Worm (Caenorhabditis elegans) whole organism, L2 larva: Measurements from ENCODE around the gene T05C7.8.
"Not testable (repeated sequence)": the region's sequence is repeated elsewhere in the genome, so short reads cannot be mapped to it uniquely, and the experiment has no call there.

ENCODE experiments used
- C34F6.9 ChIP-seq: fragments of 150-350 bp; optimal IDR thresholded peaks from 2 replicates; lab custom pipeline; 2014; ENCODE audit warnings: missing biosample characterization, missing genetic modification characterization
- F13H6.1 ChIP-seq: sonication (generic microtip); optimal IDR thresholded peaks from 2 replicates; lab custom pipeline; 2016; ENCODE audit warnings: missing genetic modification characterization, missing compliant biosample characterization
- Y55F3AM.14 ChIP-seq: fragments of 200-800 bp; sonication (Bioruptor generic); optimal IDR thresholded peaks from 2 replicates; lab custom pipeline; 2018; ENCODE audit warnings: mild to moderate bottlenecking, missing genetic modification characterization, missing compliant biosample characterization
- ZK546.5 ChIP-seq: sonication (generic microtip); optimal IDR thresholded peaks from 2 replicates; lab custom pipeline; 2017; ENCODE audit warnings: missing biosample characterization, missing genetic modification characterization
- aly-2 ChIP-seq: fragments of 150-350 bp; optimal IDR thresholded peaks from 2 replicates; lab custom pipeline; 2014; ENCODE audit warnings: missing biosample characterization, missing genetic modification characterization
- blmp-1 ChIP-seq: sonication (generic microtip); optimal IDR thresholded peaks from 2 replicates; lab custom pipeline; 2017; ENCODE audit warnings: missing genetic modification characterization, mild to moderate bottlenecking, missing compliant biosample characterization, antibody characterized with exemption, moderate library complexity; ENCODE audit not compliant: insufficient read depth
- ceh-16 ChIP-seq: fragments of 150-350 bp; optimal IDR thresholded peaks from 2 replicates; lab custom pipeline; 2014; ENCODE audit warnings: missing biosample characterization, missing genetic modification characterization
- ceh-82 ChIP-seq: fragments of 150-350 bp; optimal IDR thresholded peaks from 2 replicates; lab custom pipeline; 2014; ENCODE audit warnings: missing biosample characterization, missing genetic modification characterization
- elt-3 ChIP-seq: sonication (generic microtip); optimal IDR thresholded peaks from 2 replicates; lab custom pipeline; 2017; ENCODE audit warnings: missing biosample characterization, missing genetic modification characterization
- fos-1 ChIP-seq: fragments of 150-350 bp; optimal IDR thresholded peaks from 2 replicates; lab custom pipeline; 2014; ENCODE audit warnings: missing biosample characterization, missing genetic modification characterization
- gmeb-1 ChIP-seq: fragments of 150-350 bp; optimal IDR thresholded peaks from 2 replicates; lab custom pipeline; 2014; ENCODE audit warnings: missing biosample characterization, missing genetic modification characterization
- lin-11 ChIP-seq: fragments of 150-350 bp; sonication (generic microtip); optimal IDR thresholded peaks from 2 replicates; lab custom pipeline; 2014; ENCODE audit warnings: missing biosample characterization, missing genetic modification characterization, inconsistent platforms, mixed read lengths
- lin-13 ChIP-seq: fragments of 150-350 bp; optimal IDR thresholded peaks from 2 replicates; lab custom pipeline; 2014; ENCODE audit warnings: missing biosample characterization, missing genetic modification reagents, missing genetic modification characterization
- mab-5 ChIP-seq: fragments of 150-350 bp; optimal IDR thresholded peaks from 2 replicates; lab custom pipeline; 2014; ENCODE audit warnings: missing biosample characterization, missing genetic modification characterization
- mbf-1 ChIP-seq: sonication (generic microtip); optimal IDR thresholded peaks from 2 replicates; lab custom pipeline; 2017; ENCODE audit warnings: missing biosample characterization, missing genetic modification characterization
- mdl-1 ChIP-seq, 2 experiments: fragments of 150-350 bp in 1 of 2; sonication (generic microtip) in 1 of 2; optimal IDR thresholded peaks; 2 replicates each; lab custom pipeline; 2017; ENCODE audit warnings: missing biosample characterization in 2 of 2, missing genetic modification characterization in 2 of 2
- nhr-10 ChIP-seq: sonication (generic microtip); optimal IDR thresholded peaks from 2 replicates; lab custom pipeline; 2017; ENCODE audit warnings: missing biosample characterization, missing genetic modification characterization
- nhr-11 ChIP-seq: fragments of 150-350 bp; optimal IDR thresholded peaks from 2 replicates; lab custom pipeline; 2014; ENCODE audit warnings: missing biosample characterization, missing genetic modification characterization
- nhr-129 ChIP-seq: fragments of 150-350 bp; optimal IDR thresholded peaks from 2 replicates; lab custom pipeline; 2014; ENCODE audit warnings: missing biosample characterization, missing genetic modification characterization
- nhr-23 ChIP-seq: fragments of 150-350 bp; optimal IDR thresholded peaks from 2 replicates; lab custom pipeline; 2014; ENCODE audit warnings: missing biosample characterization, missing genetic modification reagents, missing genetic modification characterization
- nhr-237 ChIP-seq: fragments of 150-350 bp; optimal IDR thresholded peaks from 2 replicates; lab custom pipeline; 2014; ENCODE audit warnings: missing biosample characterization, missing genetic modification characterization
- nhr-25 ChIP-seq: fragments of 150-350 bp; sonication (generic microtip); optimal IDR thresholded peaks from 3 replicates; lab custom pipeline; 2014; ENCODE audit warnings: missing biosample characterization, missing genetic modification characterization
- nhr-6 ChIP-seq: fragments of 150-350 bp; optimal IDR thresholded peaks from 2 replicates; lab custom pipeline; 2014; ENCODE audit warnings: missing biosample characterization, missing genetic modification characterization
- nhr-77 ChIP-seq: fragments of 150-350 bp; optimal IDR thresholded peaks from 2 replicates; lab custom pipeline; 2014; ENCODE audit warnings: missing biosample characterization, missing genetic modification characterization
- peb-1 ChIP-seq: fragments of 150-350 bp; optimal IDR thresholded peaks from 2 replicates; lab custom pipeline; 2014; ENCODE audit warnings: missing biosample characterization, missing genetic modification characterization
- skn-1 ChIP-seq: sonication (generic microtip); optimal IDR thresholded peaks from 2 replicates; lab custom pipeline; 2017; ENCODE audit warnings: missing biosample characterization, missing genetic modification characterization
- sma-3 ChIP-seq: sonication (generic microtip); optimal IDR thresholded peaks from 2 replicates; lab custom pipeline; 2016; ENCODE audit warnings: missing genetic modification reagents, missing genetic modification characterization, missing compliant biosample characterization
- sma-9 ChIP-seq, 2 experiments: fragments of 150-350 bp in 1 of 2; sonication (generic microtip) in 1 of 2; optimal IDR thresholded peaks; 2 replicates each; lab custom pipeline; 2014 to 2016; ENCODE audit warnings: missing genetic modification characterization in 2 of 2, mild to moderate bottlenecking in 1 of 2, missing biosample characterization in 1 of 2, missing compliant biosample characterization in 1 of 2, missing genetic modification reagents in 1 of 2, moderate library complexity in 1 of 2
- snpc-4 ChIP-seq: fragments of 150-350 bp; optimal IDR thresholded peaks from 2 replicates; lab custom pipeline; 2014; ENCODE audit warnings: missing biosample characterization, missing genetic modification characterization
- unc-55 ChIP-seq: fragments of 150-350 bp; sonication (generic microtip); optimal IDR thresholded peaks from 3 replicates; lab custom pipeline; 2014; ENCODE audit warnings: missing biosample characterization, missing genetic modification reagents, missing genetic modification characterization
- unc-62 ChIP-seq: fragments of 150-350 bp; optimal IDR thresholded peaks from 2 replicates; lab custom pipeline; 2014; ENCODE audit warnings: missing biosample characterization, missing genetic modification reagents, missing genetic modification characterization
- zag-1 ChIP-seq: fragments of 150-350 bp; optimal IDR thresholded peaks from 2 replicates; lab custom pipeline; 2014; ENCODE audit warnings: missing biosample characterization, missing genetic modification characterization
- ztf-4 ChIP-seq: fragments of 150-350 bp; optimal IDR thresholded peaks from 2 replicates; lab custom pipeline; 2014; ENCODE audit warnings: missing biosample characterization, missing genetic modification characterization

The T05C7.8 gene

ce11 chrIV:51219-51618 is 25.0 kb upstream of the T05C7.8 start (continued):
- TF ChIP-seq aly-2: no peak
- peak; percentile 42 for TF ChIP-seq C34F6.9 (tag; lab: Kevin White, UChicago)
- TF ChIP-seq nhr-25 (tag; lab: Kevin White, UChicago): peak; percentile 82
- TF ChIP-seq nhr-77: no peak
- TF ChIP-seq mbf-1 (tag; lab: Kevin White, UChicago): no peak

ce11 chrIV:53539-53938 is 22.6 kb upstream of the T05C7.8 start, which contains the start of gene T05C7.4:
TSS of gene T05C7.4 (minus strand) at chrIV:53639.
- no peak for TF ChIP-seq nhr-11 (tag; lab: Kevin White, UChicago)

DNA sequence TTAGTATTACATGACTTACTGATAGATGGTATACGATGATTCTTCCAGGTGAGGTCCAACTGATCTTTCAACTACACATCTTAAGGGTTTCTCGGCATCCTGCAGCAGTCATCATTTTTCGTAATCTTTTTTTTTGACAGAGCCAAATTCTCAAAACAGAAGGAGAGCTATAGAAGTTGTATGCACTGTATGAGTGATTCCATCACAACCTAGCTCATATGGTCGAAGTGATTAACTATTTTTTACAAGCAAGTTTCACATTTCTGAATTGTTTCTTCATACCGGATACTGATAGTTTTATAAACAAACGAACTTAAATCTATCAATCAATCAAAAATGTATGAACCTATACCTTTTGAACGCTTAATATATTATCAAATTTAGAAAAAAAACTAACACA is 17.4 kb upstream of the T05C7.8 start, which contains the start of gene T05C7.5:
Gene T05C7.5, minus strand, starts transcription at position 101 of the 400 bp plus-strand sequence.
- TF ChIP-seq gmeb-1 (tag; lab: Kevin White, UChicago) (no peak), nhr-237 (no peak), lin-13 (no peak)
- TF ChIP-seq, all 48 proteins: peak for 0

ce11 chrIV:61448-61847 is 14.7 kb upstream of the T05C7.8 start, which contains the start of gene T05C7.7:
TSS of gene T05C7.7 (plus strand) at chrIV:61748.
- not testable (repeated sequence) for TF ChIP-seq lin-13; snpc-4 (tag; lab: Kevin White, UChicago); elt-3 (tag; lab: Kevin White, UChicago)

DNA sequence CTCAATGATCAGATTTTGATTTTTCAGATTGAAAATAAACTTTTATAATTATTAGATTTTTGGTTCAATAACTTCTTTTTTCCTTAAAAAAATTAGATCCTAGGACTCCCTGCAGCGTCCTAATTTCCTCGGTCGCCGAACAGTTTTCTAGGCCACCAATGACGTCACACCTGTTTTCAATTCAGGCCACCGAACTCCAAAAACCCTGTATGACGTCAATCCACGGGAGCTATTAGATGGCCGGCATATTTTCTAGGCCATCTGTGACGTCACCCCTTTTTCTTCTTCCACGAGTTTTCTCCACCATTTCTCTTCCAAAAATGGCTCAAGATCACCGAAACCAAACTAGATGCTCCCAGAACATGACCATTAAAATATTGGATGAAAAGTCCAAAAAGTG is 4.9 kb upstream of the T05C7.8 start:
- TF ChIP-seq skn-1 (tag; lab: Kevin White, UChicago) (no peak), nhr-6 (tag; lab: Kevin White, UChicago) (no peak), snpc-4 (tag; lab: Kevin White, UChicago) (no peak), mab-5 (no peak), ceh-16 (tag; lab: Kevin White, UChicago) (no peak), nhr-129 (no peak), ztf-4 (tag; lab: Kevin White, UChicago) (no peak), ceh-82 (no peak), blmp-1 (no peak), sma-3 (GFP tag; lab: Kevin White, UChicago) (no peak), F13H6.1 (tag; lab: Kevin White, UChicago) (no peak), lin-11 (tag; lab: Kevin White, UChicago) (no peak), zag-1 (tag; lab: Kevin White, UChicago) (no peak), peb-1 (tag; lab: Kevin White, UChicago) (no peak), unc-62 (GFP tag; lab: Kevin White, UChicago) (no peak), Y55F3AM.14 (GFP tag; lab: Kevin White, UChicago) (no peak), sma-9 (GFP tag; optimal IDR thresholded peaks at IDR 0.05; lab: Kevin White, UChicago) (no peak), sma-9 (tag; optimal IDR thresholded peaks at IDR 0.05; lab: Kevin White, UChicago) (no peak)

- TF ChIP-seq blmp-1 (no peak), ztf-4 (tag; lab: Kevin White, UChicago) (no peak), mab-5 (no peak), nhr-11 (tag; lab: Kevin White, UChicago) (no peak)
Measured at ce11 chrIV:73175-73574, 3.0 kb upstream of the T05C7.8 start.

DNA sequence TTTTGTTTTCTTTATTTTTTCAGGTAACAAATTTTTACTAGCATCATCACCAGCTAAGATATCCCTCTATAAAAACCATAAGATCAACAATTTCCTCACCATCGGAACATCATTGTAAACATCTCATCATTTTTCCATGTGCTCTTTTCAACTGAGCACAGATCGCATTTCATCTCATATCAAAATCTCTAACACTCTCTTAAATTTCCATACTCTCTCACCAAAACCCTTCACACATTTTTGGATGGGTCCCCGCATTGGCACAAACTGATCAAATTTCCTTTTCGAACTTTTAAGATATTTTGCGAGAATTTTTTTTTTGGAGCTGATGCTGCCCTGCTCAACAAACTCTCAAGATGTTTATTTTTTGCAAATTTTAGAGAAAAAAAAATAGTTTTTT is 1.3 kb downstream of the T05C7.8 start:
- no peak for TF ChIP-seq sma-9 (GFP tag; optimal IDR thresholded peaks at IDR 0.05; lab: Kevin White, UChicago)
- TF ChIP-seq sma-9 (tag; optimal IDR thresholded peaks at IDR 0.05; lab: Kevin White, UChicago): no peak
- no peak for TF ChIP-seq fos-1
- no peak for TF ChIP-seq snpc-4 (tag; lab: Kevin White, UChicago)
- TF ChIP-seq mdl-1 (tag; optimal IDR thresholded peaks at IDR 0.05; lab: Kevin White, UChicago): no peak
- no peak for TF ChIP-seq ZK546.5 (tag; lab: Kevin White, UChicago)
- no peak for TF ChIP-seq lin-11 (tag; lab: Kevin White, UChicago)
- TF ChIP-seq unc-55 (GFP tag; lab: Kevin White, UChicago): no peak
- TF ChIP-seq sma-3 (GFP tag; lab: Kevin White, UChicago): no peak
- no peak for TF ChIP-seq F13H6.1 (tag; lab: Kevin White, UChicago)
- no peak for TF ChIP-seq Y55F3AM.14 (GFP tag; lab: Kevin White, UChicago)
- TF ChIP-seq unc-62 (GFP tag; lab: Kevin White, UChicago): no peak
- TF ChIP-seq aly-2: no peak
- TF ChIP-seq mbf-1 (tag; lab: Kevin White, UChicago): no peak
- no peak for TF ChIP-seq nhr-10 (tag; lab: Kevin White, UChicago)
- TF ChIP-seq nhr-23: no peak
- TF ChIP-seq ceh-82: no peak
